Worm (Caenorhabditis elegans): ENCODE data around the gene pck-1.

Gene pck-1

ce11 chrIII:17558-17957 lies 48.5 kb downstream of the pck-1 start:
- TF ChIP-seq lin-1 (GFP tag; IDR thresholded peaks at IDR 0.05) (0 out of 2 replicates have a peak, but pooled peaks have one; percentile 15), dmd-8 (GFP tag; IDR thresholded peaks at IDR 0.05) (no peak), nhr-111 (GFP tag; optimal IDR thresholded peaks at IDR 0.05) (no peak), unc-62 (GFP tag; optimal IDR thresholded peaks at IDR 0.05 in 1 of 2) (peak in 1 of 2 experiments; percentile 68), unc-62 (tag; optimal IDR thresholded peaks at IDR 0.05) (no peak)

DNA sequence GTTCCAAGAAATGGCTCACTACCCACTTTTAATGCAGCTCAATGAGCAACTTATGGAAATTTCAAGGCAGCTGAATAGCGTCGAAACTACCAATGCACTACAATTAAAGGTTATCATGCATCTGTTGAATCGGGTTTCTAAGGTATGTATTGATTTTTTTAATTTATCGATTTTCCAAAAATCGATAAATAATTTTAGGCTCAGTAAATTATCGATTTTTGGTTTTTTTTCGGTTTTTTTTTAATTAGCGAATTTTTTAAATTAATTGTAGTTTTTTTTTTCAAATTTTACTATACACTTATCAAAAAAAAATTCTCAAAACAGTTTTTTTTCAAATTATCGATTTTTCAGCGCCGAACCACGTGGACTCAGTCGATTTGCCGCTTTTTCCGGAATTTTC lies 49.3 kb downstream of the pck-1 start:
- TF ChIP-seq nhr-6 (tag; optimal IDR thresholded peaks at IDR 0.05) (no peak), ceh-28 (tag; optimal IDR thresholded peaks at IDR 0.05) (peak; percentile 92)

ce11 chrIII:15224-15822 lies 50.7 kb downstream of the pck-1 start, which contains the start of gene H10E21.1:
Gene H10E21.1, plus strand, starts transcription at chrIII:15772.
- peak; percentile 75 for TF ChIP-seq hlh-30 (tag; optimal IDR thresholded peaks at IDR 0.05; ENCODE audit: insufficient read depth)
- no peak for TF ChIP-seq ceh-62 (tag; optimal IDR thresholded peaks at IDR 0.05)
- TF ChIP-seq dmd-6 (GFP tag; IDR thresholded peaks at IDR 0.05): peak; percentile 57
- no peak for TF ChIP-seq egl-43 (GFP tag; IDR thresholded peaks at IDR 0.05)
- TF ChIP-seq ctbp-1 (GFP tag; IDR thresholded peaks at IDR 0.05): no peak
- TF ChIP-seq zip-2 (tag; optimal IDR thresholded peaks at IDR 0.05): peak; percentile 0
- TF ChIP-seq mep-1 (tag; optimal IDR thresholded peaks at IDR 0.05): peak; percentile 14
- TF ChIP-seq attf-4 (tag; optimal IDR thresholded peaks at IDR 0.05): no peak
- peak; percentile 60 for TF ChIP-seq hlh-11 (tag; optimal IDR thresholded peaks at IDR 0.05)
- TF ChIP-seq mxl-3 (GFP tag; optimal IDR thresholded peaks at IDR 0.05): peak; percentile 35
- TF ChIP-seq dve-1 (tag; optimal IDR thresholded peaks at IDR 0.05; ENCODE audit: insufficient read depth): peak; percentile 75
- peak in 1 of 2 experiments; percentile 45 for TF ChIP-seq mdl-1 (tag; optimal IDR thresholded peaks at IDR 0.05)
- TF ChIP-seq pqm-1 (tag; optimal IDR thresholded peaks at IDR 0.05): peak; percentile 78
- peak; percentile 58; the same call in 1 of the 2 replicates for TF ChIP-seq php-3 (GFP tag; IDR thresholded peaks at IDR 0.05)
- peak; percentile 47 for TF ChIP-seq mes-2 (tag; optimal IDR thresholded peaks at IDR 0.05; ENCODE audit: poor library complexity, severe bottlenecking)
- TF ChIP-seq unc-62 (GFP tag; optimal IDR thresholded peaks at IDR 0.05 in 1 of 2): peak in 1 of 2 experiments; percentile 47
- no peak for TF ChIP-seq unc-62 (tag; optimal IDR thresholded peaks at IDR 0.05)
- TF ChIP-seq nhr-77 (tag; optimal IDR thresholded peaks at IDR 0.05): peak; percentile 48
- peak; percentile 95 for TF ChIP-seq nhr-28 (tag; optimal IDR thresholded peaks at IDR 0.05)
- TF ChIP-seq zip-11 (GFP tag; IDR thresholded peaks at IDR 0.05): no peak
- TF ChIP-seq daf-16 (GFP tag; optimal IDR thresholded peaks at IDR 0.05): no peak
- peak; percentile 79 for TF ChIP-seq daf-16 (tag; optimal IDR thresholded peaks at IDR 0.05)
- TF ChIP-seq lin-1 (GFP tag; IDR thresholded peaks at IDR 0.05): no peak
- TF ChIP-seq Y105C5A.15 (GFP tag; IDR thresholded peaks at IDR 0.05): no peak
- TF ChIP-seq lsy-2 (tag; optimal IDR thresholded peaks at IDR 0.05): peak in 1 of 2 experiments; percentile 15
- no peak for TF ChIP-seq arid-1 (GFP tag; conservative IDR thresholded peaks at IDR 0.05)

DNA sequence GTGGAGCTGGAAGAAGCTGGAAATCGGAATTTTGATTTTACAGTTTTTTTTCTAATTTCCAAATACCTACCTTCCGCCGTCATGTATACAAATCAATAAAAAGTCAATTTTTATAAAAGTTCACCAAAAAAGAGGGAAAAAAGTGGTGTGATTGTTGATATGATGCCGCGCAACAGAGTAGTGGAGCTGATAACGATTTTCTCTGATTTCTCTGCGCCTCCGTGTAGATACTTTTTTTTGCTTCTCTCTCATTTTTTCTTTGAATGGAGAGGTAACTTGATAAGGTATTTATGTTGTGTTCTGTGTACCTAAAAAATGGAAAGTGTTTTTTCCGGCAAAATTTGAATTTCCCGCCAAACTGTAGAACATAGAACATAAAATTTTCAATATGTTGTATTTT lies 51.4 kb downstream of the pck-1 start, which contains the start of gene nhr-80:
Gene nhr-80, minus strand, starts transcription at position 199 of the 400 bp plus-strand sequence.
- TF ChIP-seq pqm-1 (tag; optimal IDR thresholded peaks at IDR 0.05) (peak; percentile 59), set-16 (GFP tag; IDR thresholded peaks at IDR 0.05) (no peak), dmd-6 (GFP tag; IDR thresholded peaks at IDR 0.05) (peak; percentile 76), T20F7.1 (GFP tag; optimal IDR thresholded peaks at IDR 0.05) (peak; percentile 20), daf-16 (GFP tag; optimal IDR thresholded peaks at IDR 0.05) (no peak), daf-16 (tag; optimal IDR thresholded peaks at IDR 0.05) (peak; percentile 94), saeg-2 (GFP tag; IDR thresholded peaks at IDR 0.05) (no peak), nhr-77 (tag; optimal IDR thresholded peaks at IDR 0.05) (peak; percentile 50), mes-2 (tag; optimal IDR thresholded peaks at IDR 0.05; ENCODE audit: poor library complexity, severe bottlenecking) (peak; percentile 48), nhr-28 (tag; optimal IDR thresholded peaks at IDR 0.05) (peak; percentile 93), lsy-2 (tag; optimal IDR thresholded peaks at IDR 0.05) (peak in 1 of 2 experiments; percentile 38), ceh-82 (tag; optimal IDR thresholded peaks at IDR 0.05) (no peak), mdt-29 (GFP tag; IDR thresholded peaks at IDR 0.05) (no peak), dve-1 (tag; optimal IDR thresholded peaks at IDR 0.05; ENCODE audit: insufficient read depth) (peak; percentile 86), hlh-11 (tag; optimal IDR thresholded peaks at IDR 0.05) (peak; percentile 69), hlh-30 (tag; optimal IDR thresholded peaks at IDR 0.05; ENCODE audit: insufficient read depth) (peak; percentile 20)

Data from whole organism, L4 larva.